Fruit fly (Drosophila melanogaster): Measurements from ENCODE around the gene Rox8.

Gene Rox8

dm6 chr3R:24057188-24057587 is 9.1 kb upstream of the Rox8 start, which contains the start of gene Hsp68 (continued):
- TF ChIP-seq CG12769 (tag; optimal IDR thresholded peaks at IDR 0.05) = peak; percentile 15
- peak; percentile 58 for TF ChIP-seq mirr (GFP tag; optimal IDR thresholded peaks at IDR 0.05)
- no peak for TF ChIP-seq zfh1 (GFP tag; IDR thresholded peaks at IDR 0.05)
- peak; percentile 7 for TF ChIP-seq CG17359 (tag; optimal IDR thresholded peaks at IDR 0.05)
- TF ChIP-seq CG17612 (GFP tag; IDR thresholded peaks at IDR 0.05) = no peak
- TF ChIP-seq CG34422 (GFP tag; IDR thresholded peaks at IDR 0.05) = no peak
- 0 out of 3 replicates have a peak, but pooled peaks have one; percentile 11 for TF ChIP-seq CG11695 (GFP tag; IDR thresholded peaks at IDR 0.05)
- TF ChIP-seq CG13296 (GFP tag; optimal IDR thresholded peaks at IDR 0.05) = peak; percentile 57
- TF ChIP-seq Ravus (GFP tag; IDR thresholded peaks at IDR 0.05) = no peak
- TF ChIP-seq Mes4 (GFP tag; optimal IDR thresholded peaks at IDR 0.05) = no peak
- TF ChIP-seq HmgZ (tag; optimal IDR thresholded peaks at IDR 0.05) = peak; percentile 54
- TF ChIP-seq CG14441 (GFP tag; IDR thresholded peaks at IDR 0.05) = no peak
- TF ChIP-seq sqz (GFP tag; optimal IDR thresholded peaks at IDR 0.05) = peak; percentile 92
- TF ChIP-seq Hr78 (GFP tag; optimal IDR thresholded peaks at IDR 0.05) = peak in 1 of 2 experiments; percentile 78
- TF ChIP-seq CG8281 (tag; optimal IDR thresholded peaks at IDR 0.05) = peak; percentile 31
- no peak for TF ChIP-seq Nf-YC (tag; optimal IDR thresholded peaks at IDR 0.05)
- TF ChIP-seq CG10543 (GFP tag; optimal IDR thresholded peaks at IDR 0.05) = peak; percentile 34
- TF ChIP-seq CG13287 (GFP tag; IDR thresholded peaks at IDR 0.05; ENCODE audit: partially characterized antibody) = peak; percentile 40
- TF ChIP-seq grau (tag; optimal IDR thresholded peaks at IDR 0.05) = peak; percentile 23
- TF ChIP-seq bsh (GFP tag; optimal IDR thresholded peaks at IDR 0.05) = peak in 1 of 2 experiments; percentile 13
- no peak for TF ChIP-seq CG8290 (GFP tag; optimal IDR thresholded peaks at IDR 0.05)
- TF ChIP-seq CG8290 (tag; optimal IDR thresholded peaks at IDR 0.05) = peak; percentile 37 to 58
- peak in 1 of 2 experiments; percentile 84 for TF ChIP-seq insv (GFP tag; optimal IDR thresholded peaks at IDR 0.05)
- peak; percentile 62 for TF ChIP-seq Fer1 (GFP tag; optimal IDR thresholded peaks at IDR 0.05)
- no peak for TF ChIP-seq ap (GFP tag; IDR thresholded peaks at IDR 0.05)
- TF ChIP-seq CG8924 (tag; optimal IDR thresholded peaks at IDR 0.05) = peak; percentile 34
- peak; percentile 62; the same call in 2 of the 3 replicates for TF ChIP-seq CG6791 (GFP tag; IDR thresholded peaks at IDR 0.05; ENCODE audit: partially characterized antibody)
- TF ChIP-seq Side (GFP tag; optimal IDR thresholded peaks at IDR 0.05) = no peak
- TF ChIP-seq oc (tag; optimal IDR thresholded peaks at IDR 0.05) = no peak
- no peak for TF ChIP-seq Rx (GFP tag; IDR thresholded peaks at IDR 0.05)
- peak in 1 of 3 experiments; percentile 79 for TF ChIP-seq Stat92E (GFP tag; optimal IDR thresholded peaks at IDR 0.05)
- peak; percentile 44 for TF ChIP-seq E2f2 (GFP tag; IDR thresholded peaks at IDR 0.05)
- TF ChIP-seq MBD-R2 (GFP tag; IDR thresholded peaks at IDR 0.05) = peak; percentile 10; the same call in 1 of the 2 replicates
- no peak for TF ChIP-seq lilli (GFP tag; optimal IDR thresholded peaks at IDR 0.05)
- TF ChIP-seq CG34224 (GFP tag; IDR thresholded peaks at IDR 0.05; ENCODE audit: partially characterized antibody) = peak; percentile 68
- TF ChIP-seq D19A (tag; optimal IDR thresholded peaks at IDR 0.05) = peak; percentile 38
- TF ChIP-seq tup (GFP tag; optimal IDR thresholded peaks at IDR 0.05) = no peak
- no peak for TF ChIP-seq CG30020 (tag; optimal IDR thresholded peaks at IDR 0.05)
- no peak for TF ChIP-seq Hsf (GFP tag; optimal IDR thresholded peaks at IDR 0.05)
- peak; percentile 79 for TF ChIP-seq sens (GFP tag)
- TF ChIP-seq sima (GFP tag; optimal IDR thresholded peaks at IDR 0.05) = no peak
- TF ChIP-seq CG6854 (GFP tag; optimal IDR thresholded peaks at IDR 0.05) = no peak
- TF ChIP-seq Deaf1 (tag; optimal IDR thresholded peaks at IDR 0.05) = no peak
- TF ChIP-seq chn (GFP tag; optimal IDR thresholded peaks at IDR 0.05) = no peak
- no peak for TF ChIP-seq bcd (GFP tag; optimal IDR thresholded peaks at IDR 0.05)
- TF ChIP-seq Myb (GFP tag; optimal IDR thresholded peaks at IDR 0.05) = peak; percentile 58
- peak; percentile 69; the same call in 1 of the 2 replicates for TF ChIP-seq bbx (GFP tag; IDR thresholded peaks at IDR 0.05; ENCODE audit: partially characterized antibody)
- no peak for TF ChIP-seq CG8388 (GFP tag; optimal IDR thresholded peaks at IDR 0.05)
- TF ChIP-seq CG6765 (GFP tag; optimal IDR thresholded peaks at IDR 0.05) = peak; percentile 34
- TF ChIP-seq hbn (GFP tag; IDR thresholded peaks at IDR 0.05; ENCODE audit: partially characterized antibody) = peak; percentile 25; the same call in 1 of the 2 replicates

Measured in whole organism, embryonic.